Fruit fly (Drosophila melanogaster) whole organism, wandering third instar larva: Measurements from ENCODE around the gene sNPF.

Experiments used
- Abd-B ChIP-seq: fragments of >200 bp; optimal IDR thresholded peaks from 2 replicates; lab custom pipeline; 2017; ENCODE audit warnings: missing biosample characterization, missing genetic modification characterization
- CG32264 ChIP-seq: fragments of 200-800 bp; sonication (Bioruptor generic); optimal IDR thresholded peaks from 2 replicates; lab custom pipeline; 2016; ENCODE audit warnings: missing biosample characterization, missing genetic modification characterization
- CG9705 ChIP-seq: fragments of 200-800 bp; sonication (Bioruptor generic); optimal IDR thresholded peaks from 2 replicates; lab custom pipeline; 2018; ENCODE audit warnings: missing biosample characterization, mild to moderate bottlenecking, missing genetic modification characterization
- CrebA ChIP-seq: fragments of 200-800 bp; sonication (Bioruptor generic); optimal IDR thresholded peaks from 2 replicates; lab custom pipeline; 2016; ENCODE audit warnings: missing biosample characterization, mild to moderate bottlenecking, missing genetic modification characterization, borderline replicate concordance
- Dfd ChIP-seq: fragments of >200 bp; optimal IDR thresholded peaks from 2 replicates; lab custom pipeline; 2017; ENCODE audit warnings: missing biosample characterization, missing genetic modification characterization
- Dif ChIP-seq: fragments of 200-275, 200-300 bp; sonication (Bioruptor generic); optimal IDR thresholded peaks from 2 replicates; lab custom pipeline; 2018; ENCODE audit warnings: missing biosample characterization, missing genetic modification characterization; ENCODE audit not compliant: partially characterized antibody
- GATAd ChIP-seq: sonication (Bioruptor generic); optimal IDR thresholded peaks from 2 replicates; lab custom pipeline; 2016; ENCODE audit warnings: missing biosample characterization, missing genetic modification characterization
- HLH106 ChIP-seq: fragments of 200-800 bp; optimal IDR thresholded peaks from 3 replicates; lab custom pipeline; 2019; ENCODE audit warnings: missing biosample characterization, mild to moderate bottlenecking, missing genetic modification characterization, moderate library complexity
- Hnf4 ChIP-seq: fragments of 200-800 bp; sonication (Bioruptor generic); optimal IDR thresholded peaks from 2 replicates; lab custom pipeline; 2016; ENCODE audit warnings: missing biosample characterization, mild to moderate bottlenecking, missing genetic modification characterization
- Hr83 ChIP-seq: fragments of 200-300 bp; sonication (Bioruptor generic); optimal IDR thresholded peaks from 2 replicates; lab custom pipeline; 2016; ENCODE audit warnings: missing biosample characterization, mild to moderate bottlenecking, missing genetic modification characterization, moderate library complexity; ENCODE audit not compliant: poor library complexity, severe bottlenecking
- Jra ChIP-seq: sonication (Bioruptor generic); optimal IDR thresholded peaks from 2 replicates; lab custom pipeline; 2016; ENCODE audit warnings: missing biosample characterization, missing genetic modification characterization
- Mio ChIP-seq: sonication (Bioruptor generic); optimal IDR thresholded peaks from 2 replicates; lab custom pipeline; 2016; ENCODE audit warnings: missing biosample characterization, missing genetic modification characterization
- Myc ChIP-seq: fragments of >200 bp; optimal IDR thresholded peaks from 2 replicates; lab custom pipeline; 2017
- N ChIP-seq: fragments of >200 bp; optimal IDR thresholded peaks from 2 replicates; lab custom pipeline; 2018; ENCODE audit warnings: missing biosample characterization, missing external identifiers, missing genetic modification characterization
- OdsH ChIP-seq: fragments of 200-800 bp; sonication (Bioruptor generic); optimal IDR thresholded peaks from 2 replicates; lab custom pipeline; 2016; ENCODE audit warnings: missing biosample characterization, mild to moderate bottlenecking, missing genetic modification characterization
- Rel ChIP-seq, 2 experiments: fragments of 200-800 bp; sonication (Bioruptor generic) in 1 of 2; optimal IDR thresholded peaks; 2 replicates in 1 of 2; 3 replicates in 1 of 2; lab custom pipeline; 2016 to 2019; ENCODE audit warnings: mild to moderate bottlenecking in 2 of 2, missing biosample characterization in 2 of 2, missing genetic modification characterization in 2 of 2, moderate library complexity in 1 of 2
- Sp1 ChIP-seq: fragments of 200-800 bp; sonication (Bioruptor generic); optimal IDR thresholded peaks from 3 replicates; lab custom pipeline; 2019; ENCODE audit warnings: missing biosample characterization, mild to moderate bottlenecking, missing genetic modification characterization, moderate library complexity
- Vsx2 ChIP-seq: fragments of 200-300, 225-300 bp; sonication (Bioruptor generic); optimal IDR thresholded peaks from 2 replicates; lab custom pipeline; 2018; ENCODE audit warnings: missing biosample characterization, missing genetic modification characterization; ENCODE audit not compliant: partially characterized antibody
- br ChIP-seq: fragments of 200-800 bp; sonication (Bioruptor generic); optimal IDR thresholded peaks from 2 replicates; lab custom pipeline; 2016; ENCODE audit warnings: missing biosample characterization, missing genetic modification characterization
- brk ChIP-seq: fragments of 200-800 bp; sonication (Bioruptor generic); optimal IDR thresholded peaks from 2 replicates; lab custom pipeline; 2016; ENCODE audit warnings: missing biosample characterization, mild to moderate bottlenecking, missing genetic modification characterization
- dl ChIP-seq, 2 experiments: fragments of 175-275, 200-275 bp in 1 of 2; fragments of 200-275 bp in 1 of 2; sonication (Bioruptor generic); optimal IDR thresholded peaks; lab custom pipeline; 2018; ENCODE audit warnings: mild to moderate bottlenecking in 2 of 2, missing biosample characterization in 2 of 2, missing genetic modification characterization in 2 of 2, moderate library complexity in 2 of 2; ENCODE audit not compliant: partially characterized antibody in 2 of 2, insufficient read depth in 1 of 2
- dmrt93B ChIP-seq: fragments of 200-800 bp; sonication (Bioruptor generic); optimal IDR thresholded peaks from 2 replicates; lab custom pipeline; 2018; ENCODE audit warnings: missing biosample characterization, mild to moderate bottlenecking, missing genetic modification characterization
- dsf ChIP-seq: sonication (Bioruptor generic); optimal IDR thresholded peaks from 2 replicates; lab custom pipeline; 2016; ENCODE audit warnings: missing biosample characterization, missing genetic modification characterization, borderline replicate concordance
- ey ChIP-seq: fragments of 200-800 bp; sonication (Bioruptor generic); optimal IDR thresholded peaks from 2 replicates; lab custom pipeline; 2016; ENCODE audit warnings: missing biosample characterization, missing genetic modification characterization
- foxo ChIP-seq, 2 experiments: fragments of 200-800 bp; sonication (Bioruptor generic); optimal IDR thresholded peaks; 2 replicates in 1 of 2; 3 replicates in 1 of 2; lab custom pipeline; 2016 to 2017; ENCODE audit warnings: missing biosample characterization in 2 of 2, missing genetic modification characterization in 2 of 2
- fru ChIP-seq: fragments of 200-800 bp; sonication (Bioruptor generic); optimal IDR thresholded peaks from 3 replicates; lab custom pipeline; 2016; ENCODE audit warnings: missing biosample characterization, mild to moderate bottlenecking, missing genetic modification characterization
- h ChIP-seq: fragments of 200-800 bp; sonication (Bioruptor generic); optimal IDR thresholded peaks from 3 replicates; lab custom pipeline; 2016; ENCODE audit warnings: missing biosample characterization, mild to moderate bottlenecking, missing genetic modification characterization
- jim ChIP-seq: fragments of 175-275, 200-325 bp; sonication (Bioruptor generic); optimal IDR thresholded peaks from 2 replicates; lab custom pipeline; 2016; ENCODE audit warnings: missing biosample characterization, mild to moderate bottlenecking, missing genetic modification characterization
- lola ChIP-seq: fragments of >200 bp; optimal IDR thresholded peaks from 2 replicates; lab custom pipeline; 2017; ENCODE audit warnings: missing biosample characterization, missing genetic modification characterization
- pan ChIP-seq: fragments of >200 bp; optimal IDR thresholded peaks from 2 replicates; lab custom pipeline; 2017
- psq ChIP-seq: fragments of 200-800 bp; sonication (Bioruptor generic); optimal IDR thresholded peaks from 3 replicates; lab custom pipeline; 2017; ENCODE audit warnings: missing biosample characterization, mild to moderate bottlenecking, missing genetic modification characterization, moderate library complexity
- rgr ChIP-seq: fragments of 200-800 bp; sonication (Bioruptor generic); optimal IDR thresholded peaks from 3 replicates; lab custom pipeline; 2016; ENCODE audit warnings: missing biosample characterization, mild to moderate bottlenecking, missing genetic modification characterization
- sage ChIP-seq: fragments of 200-800 bp; sonication (Bioruptor generic); optimal IDR thresholded peaks from 2 replicates; lab custom pipeline; 2016; ENCODE audit warnings: missing biosample characterization, mild to moderate bottlenecking, missing genetic modification characterization
- sv ChIP-seq: fragments of 200-800 bp; sonication (Bioruptor generic); optimal IDR thresholded peaks from 3 replicates; lab custom pipeline; 2016; ENCODE audit warnings: missing biosample characterization, missing genetic modification characterization
- tai ChIP-seq: sonication (Bioruptor generic); optimal IDR thresholded peaks from 2 replicates; lab custom pipeline; 2016; ENCODE audit warnings: missing biosample characterization, missing genetic modification characterization
- usp ChIP-seq: fragments of >200 bp; optimal IDR thresholded peaks from 2 replicates; lab custom pipeline; 2017; ENCODE audit warnings: missing biosample characterization, missing genetic modification characterization
- woc ChIP-seq: sonication (Bioruptor generic); optimal IDR thresholded peaks from 2 replicates; lab custom pipeline; 2016; ENCODE audit warnings: missing biosample characterization, mild to moderate bottlenecking, missing genetic modification characterization

The sNPF gene

DNA sequence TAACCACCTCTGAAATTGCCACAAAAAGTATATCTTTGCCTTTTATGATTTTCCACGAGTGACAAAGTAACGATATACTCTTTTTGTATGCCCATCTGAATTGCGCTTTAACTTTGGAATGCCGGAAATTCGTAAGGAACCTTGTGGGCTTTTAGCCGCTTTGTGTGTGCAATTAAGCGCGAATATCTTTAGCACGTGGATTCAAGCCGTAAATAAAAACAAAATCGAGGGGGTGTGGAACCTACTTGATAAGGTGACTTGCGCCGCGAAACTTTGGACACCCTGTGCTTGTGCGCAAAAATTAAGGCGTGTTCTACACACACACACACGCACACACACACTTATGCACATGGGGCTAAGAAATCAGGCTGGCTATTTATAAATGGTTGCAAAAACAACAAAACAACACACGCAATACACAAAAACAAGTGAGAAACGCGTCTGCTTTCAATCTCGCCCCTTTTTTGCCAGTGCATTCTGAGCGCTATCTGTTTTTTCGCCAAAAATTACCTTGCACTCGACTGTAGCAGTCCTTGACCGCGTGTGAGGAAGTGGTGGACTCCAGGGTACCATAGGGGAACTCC lies 56.4 kb downstream of the sNPF start:
- no peak for TF ChIP-seq dsf (GFP tag; lab: Kevin White, UChicago)
- TF ChIP-seq HLH106 (tag; lab: Kevin White, UChicago): no peak
- no peak for TF ChIP-seq dl (GFP tag; optimal IDR thresholded peaks at IDR 0.05; lab: Kevin White, UChicago; ENCODE audit: insufficient read depth in 1 of 2, partially characterized antibody in 2 of 2)
- TF ChIP-seq usp (GFP tag; lab: Kevin White, UChicago): no peak
- no peak for TF ChIP-seq Hr83
- TF ChIP-seq woc (GFP tag; lab: Kevin White, UChicago): no peak
- TF ChIP-seq br (GFP tag; lab: Kevin White, UChicago): no peak
- no peak for TF ChIP-seq jim (GFP tag; lab: Kevin White, UChicago)
- TF ChIP-seq tai (GFP tag; lab: Kevin White, UChicago): no peak
- no peak for TF ChIP-seq OdsH (GFP tag; lab: Kevin White, UChicago)
- TF ChIP-seq h: no peak
- no peak for TF ChIP-seq CrebA (GFP tag; lab: Kevin White, UChicago)
- no peak for TF ChIP-seq sv (GFP tag; lab: Kevin White, UChicago)
- no peak for TF ChIP-seq brk (GFP tag; lab: Kevin White, UChicago)
- no peak for TF ChIP-seq pan (lab: Kevin White, UChicago)
- no peak for TF ChIP-seq ey (GFP tag; lab: Kevin White, UChicago)
- TF ChIP-seq Sp1 (GFP tag; lab: Kevin White, UChicago): no peak
- TF ChIP-seq sage (GFP tag; lab: Kevin White, UChicago): no peak
- TF ChIP-seq rgr (GFP tag; lab: Kevin White, UChicago): no peak
- TF ChIP-seq, all 38 proteins: peak for 0

DNA sequence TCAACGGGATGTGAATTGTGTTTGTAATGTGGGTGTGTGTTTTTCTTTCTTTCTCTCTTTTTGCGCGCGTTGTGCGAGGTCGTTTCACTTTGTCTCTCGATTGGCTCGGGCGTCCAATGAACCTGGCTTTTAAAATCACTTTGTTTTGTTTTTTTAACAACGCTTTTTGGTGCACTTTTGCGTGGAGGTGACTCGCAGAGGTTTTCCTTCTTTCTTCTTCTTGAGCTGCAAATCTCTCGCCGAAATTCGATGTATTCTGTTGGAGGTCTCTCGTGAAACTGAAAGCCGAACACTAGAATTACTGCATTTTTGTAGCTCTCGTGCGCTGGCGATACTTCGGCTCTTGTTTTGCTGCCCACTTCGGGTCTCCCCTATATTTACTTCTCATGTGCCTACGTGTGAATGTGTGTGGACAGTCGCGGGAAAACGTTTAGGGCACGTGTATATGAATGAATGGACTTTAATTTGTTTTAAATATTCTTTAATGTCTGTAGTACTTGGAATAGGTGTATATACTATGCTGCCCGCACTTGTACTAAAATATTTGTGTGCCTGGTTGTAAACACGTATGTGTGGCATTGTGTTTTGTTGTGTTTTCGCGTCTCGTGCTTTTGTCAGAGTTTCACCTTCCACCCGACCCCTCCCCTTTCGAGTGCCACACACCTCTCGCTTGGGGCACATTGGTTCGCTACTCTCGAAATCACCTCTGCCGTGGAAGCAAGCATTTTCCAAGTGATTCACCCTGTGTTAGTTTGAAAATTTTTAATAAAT lies 57.3 kb downstream of the sNPF start, which contains the start of gene fok:
Gene fok (minus strand): TSS at position 286 of the 771 bp plus-strand sequence.
- TF ChIP-seq woc (GFP tag; lab: Kevin White, UChicago) (peak; percentile 99), HLH106 (tag; lab: Kevin White, UChicago) (peak; percentile 98), sage (GFP tag; lab: Kevin White, UChicago) (peak; percentile 97), Vsx2 (GFP tag; lab: Kevin White, UChicago) (no peak), Abd-B (no peak), Mio (GFP tag; lab: Kevin White, UChicago) (peak; percentile 87), br (GFP tag; lab: Kevin White, UChicago) (peak; percentile 99), lola (no peak), GATAd (GFP tag; lab: Kevin White, UChicago) (peak; percentile 56), Sp1 (GFP tag; lab: Kevin White, UChicago) (peak; percentile 98), Dif (GFP tag; lab: Kevin White, UChicago) (peak; percentile 27), psq (GFP tag; lab: Kevin White, UChicago) (peak; percentile 96), foxo (GFP tag; optimal IDR thresholded peaks at IDR 0.05; lab: Kevin White, UChicago) (peak; percentile 94 to 99), fru (GFP tag; lab: Kevin White, UChicago) (peak; percentile 99), dmrt93B (GFP tag; lab: Kevin White, UChicago) (peak; percentile 97), brk (GFP tag; lab: Kevin White, UChicago) (peak; percentile 89), Hr83 (peak; percentile 76), usp (GFP tag; lab: Kevin White, UChicago) (no peak), Myc (lab: Kevin White, UChicago) (no peak), Jra (GFP tag; lab: Kevin White, UChicago) (peak; percentile 86), Dfd (GFP tag; lab: Kevin White, UChicago) (peak; percentile 67), dsf (GFP tag; lab: Kevin White, UChicago) (peak; percentile 78), dl (GFP tag; optimal IDR thresholded peaks at IDR 0.05; lab: Kevin White, UChicago; ENCODE audit: insufficient read depth in 1 of 2, partially characterized antibody in 2 of 2) (peak; percentile 19 to 48), jim (GFP tag; lab: Kevin White, UChicago) (peak; percentile 46), CG9705 (peak; percentile 98), CG32264 (GFP tag; lab: Kevin White, UChicago) (peak; percentile 92), ey (GFP tag; lab: Kevin White, UChicago) (peak; percentile 99), pan (lab: Kevin White, UChicago) (no peak), sv (GFP tag; lab: Kevin White, UChicago) (peak; percentile 84), OdsH (GFP tag; lab: Kevin White, UChicago) (peak; percentile 99), Rel (GFP tag; optimal IDR thresholded peaks at IDR 0.05; lab: Kevin White, UChicago) (peak; percentile 96), Rel (tag; optimal IDR thresholded peaks at IDR 0.05; lab: Kevin White, UChicago) (peak; percentile 99), tai (GFP tag; lab: Kevin White, UChicago) (peak; percentile 90), rgr (GFP tag; lab: Kevin White, UChicago) (peak; percentile 98), Hnf4 (GFP tag; lab: Kevin White, UChicago) (peak; percentile 97), CrebA (GFP tag; lab: Kevin White, UChicago) (no peak), N (no peak), h (peak; percentile 99)
